Fruit fly (Drosophila melanogaster) whole organism, pupa: ENCODE data around the gene salm.

Experiments
- CG10348 ChIP-seq: fragments of 200-800 bp; sonication (Bioruptor generic); IDR thresholded peaks from 2 replicates; pipeline ENCODE4 v1.3.6; 2022; ENCODE audit warnings: missing biosample characterization, missing genetic modification characterization
- CG12605 ChIP-seq: fragments of 200-800 bp; sonication (Bioruptor generic); IDR thresholded peaks from 2 replicates; pipeline ENCODE4 v1.3.6; 2022; ENCODE audit warnings: missing biosample characterization, missing genetic modification characterization
- CG13204 ChIP-seq: fragments of 200-800 bp; sonication (Bioruptor generic); optimal IDR thresholded peaks from 2 replicates; lab custom pipeline; 2018; ENCODE audit warnings: missing biosample characterization, mild to moderate bottlenecking, missing genetic modification characterization, moderate library complexity
- CG14655 ChIP-seq: fragments of 200-800 bp; sonication (Bioruptor generic); optimal IDR thresholded peaks from 3 replicates; lab custom pipeline; 2017; ENCODE audit warnings: mild to moderate bottlenecking, missing biosample characterization, missing genetic modification reagents, missing genetic modification characterization
- CG15710 ChIP-seq: fragments of 200-800 bp; sonication (Bioruptor generic); optimal IDR thresholded peaks from 2 replicates; lab custom pipeline; 2018; ENCODE audit warnings: missing biosample characterization, mild to moderate bottlenecking, missing genetic modification characterization, moderate library complexity
- CG17806 ChIP-seq: fragments of 200-800 bp; sonication (Bioruptor generic); optimal IDR thresholded peaks from 2 replicates; lab custom pipeline; 2018; ENCODE audit warnings: missing biosample characterization, mild to moderate bottlenecking, missing genetic modification characterization, moderate library complexity
- CG32121 ChIP-seq: fragments of 200-800 bp; sonication (Bioruptor generic); IDR thresholded peaks from 2 replicates; pipeline ENCODE4 v1.3.6; 2022; ENCODE audit warnings: missing biosample characterization, missing genetic modification characterization
- CG34367 ChIP-seq: fragments of 200-800 bp; sonication (Bioruptor generic); optimal IDR thresholded peaks from 2 replicates; lab custom pipeline; 2018; ENCODE audit warnings: missing biosample characterization, mild to moderate bottlenecking, missing genetic modification characterization
- CG4496 ChIP-seq: fragments of 200-800 bp; sonication (Bioruptor generic); IDR thresholded peaks from 3 replicates; pipeline ENCODE4 v1.3.6; 2022; ENCODE audit warnings: missing biosample characterization, missing genetic modification characterization
- CG8159 ChIP-seq: fragments of 200-800 bp; sonication (Bioruptor generic); optimal IDR thresholded peaks from 3 replicates; lab custom pipeline; 2018; ENCODE audit warnings: missing biosample characterization, mild to moderate bottlenecking, missing genetic modification characterization, moderate library complexity
- CG8301 ChIP-seq: fragments of 200-800 bp; sonication (Bioruptor generic); optimal IDR thresholded peaks from 2 replicates; lab custom pipeline; 2018; ENCODE audit warnings: missing biosample characterization, mild to moderate bottlenecking, missing genetic modification characterization
- CG9948 ChIP-seq: fragments of 200-800 bp; sonication (Bioruptor generic); optimal IDR thresholded peaks from 2 replicates; lab custom pipeline; 2018; ENCODE audit warnings: missing biosample characterization, mild to moderate bottlenecking, missing genetic modification characterization, moderate library complexity
- D1 ChIP-seq: fragments of 200-800 bp; sonication (Bioruptor generic); optimal IDR thresholded peaks from 2 replicates; lab custom pipeline; 2018; ENCODE audit warnings: missing biosample characterization, mild to moderate bottlenecking, missing genetic modification characterization, moderate library complexity
- EcR ChIP-seq: fragments of 200-800 bp; sonication (Bioruptor generic); optimal IDR thresholded peaks from 3 replicates; lab custom pipeline; 2019; ENCODE audit warnings: missing biosample characterization, missing genetic modification characterization, mild to moderate bottlenecking, moderate library complexity, missing genetic modification reagents
- Ets98B ChIP-seq: fragments of 200-800 bp; sonication (Bioruptor generic); IDR thresholded peaks from 2 replicates; pipeline ENCODE4 v1.3.6; 2022; ENCODE audit warnings: missing biosample characterization, missing genetic modification characterization
- Pif1A ChIP-seq: fragments of 200-800 bp; sonication (Bioruptor generic); optimal IDR thresholded peaks from 3 replicates; lab custom pipeline; 2016; ENCODE audit warnings: missing biosample characterization, missing genetic modification characterization
- Pif1B ChIP-seq: fragments of 200-800 bp; sonication (Bioruptor generic); optimal IDR thresholded peaks from 3 replicates; lab custom pipeline; 2016; ENCODE audit warnings: missing biosample characterization, missing genetic modification characterization
- Snoo ChIP-seq: fragments of 200-800 bp; sonication (Bioruptor generic); optimal IDR thresholded peaks from 3 replicates; lab custom pipeline; 2017; ENCODE audit warnings: missing biosample characterization, mild to moderate bottlenecking, missing genetic modification characterization, inconsistent platforms
- fd96Ca ChIP-seq: fragments of 200-800 bp; sonication (Bioruptor generic); IDR thresholded peaks from 3 replicates; pipeline ENCODE4 v1.3.6; 2022; ENCODE audit warnings: missing biosample characterization, missing genetic modification characterization
- gl ChIP-seq: fragments of 200-800 bp; sonication (Bioruptor generic); optimal IDR thresholded peaks from 2 replicates; lab custom pipeline; 2018; ENCODE audit warnings: missing biosample characterization, mild to moderate bottlenecking, missing genetic modification characterization
- rn ChIP-seq: fragments of 200-800 bp; sonication (Bioruptor generic); IDR thresholded peaks from 2 replicates; pipeline ENCODE4 v1.3.6; 2022; ENCODE audit warnings: missing biosample characterization, missing genetic modification characterization

The salm gene

dm6 chr2L:11436548-11436947 is 8.9 kb downstream of the salm start:
- TF ChIP-seq Ets98B (GFP tag; lab: Robert Waterston, UW), result no peak
- no peak for TF ChIP-seq EcR (GFP tag; lab: Kevin White, UChicago)
- TF ChIP-seq CG14655 (GFP tag; lab: Kevin White, UChicago), result no peak
- TF ChIP-seq CG13204 (GFP tag; lab: Kevin White, UChicago), result no peak
- no peak for TF ChIP-seq CG8159 (tag; lab: Kevin White, UChicago)
- TF ChIP-seq CG4496 (GFP tag; lab: Robert Waterston, UW), result no peak
- no peak for TF ChIP-seq CG9948 (tag; lab: Kevin White, UChicago)
- TF ChIP-seq rn (GFP tag; lab: Robert Waterston, UW), result no peak
- TF ChIP-seq Pif1B, result no peak
- no peak for TF ChIP-seq Snoo (tag; lab: Kevin White, UChicago)

dm6 chr2L:11432070-11432469 is 13.3 kb downstream of the salm start:
- TF ChIP-seq CG12605 (GFP tag; lab: Robert Waterston, UW), result no peak
- no peak for TF ChIP-seq Pif1B
- no peak for TF ChIP-seq Snoo (tag; lab: Kevin White, UChicago)
- TF ChIP-seq CG8301 (tag; lab: Kevin White, UChicago), result peak; percentile 10
- peak; percentile 45 for TF ChIP-seq CG14655 (GFP tag; lab: Kevin White, UChicago)
- no peak for TF ChIP-seq CG9948 (tag; lab: Kevin White, UChicago)

dm6 chr2L:11429529-11429928 is 15.9 kb downstream of the salm start:
- no peak for TF ChIP-seq EcR (GFP tag; lab: Kevin White, UChicago)
- no peak for TF ChIP-seq D1 (tag; lab: Kevin White, UChicago)
- TF ChIP-seq Ets98B (GFP tag; lab: Robert Waterston, UW), result no peak
- TF ChIP-seq CG17806 (tag; lab: Kevin White, UChicago), result no peak
- no peak for TF ChIP-seq fd96Ca
- no peak for TF ChIP-seq CG15710 (tag; lab: Kevin White, UChicago)
- TF ChIP-seq CG14655 (GFP tag; lab: Kevin White, UChicago), result no peak

dm6 chr2L:11427656-11428055 is 17.8 kb downstream of the salm start:
- TF ChIP-seq Snoo (tag; lab: Kevin White, UChicago), result no peak
- TF ChIP-seq gl (tag; lab: Kevin White, UChicago), result no peak
- no peak for TF ChIP-seq D1 (tag; lab: Kevin White, UChicago)
- TF ChIP-seq Pif1B, result no peak
- TF ChIP-seq CG17806 (tag; lab: Kevin White, UChicago), result no peak
- peak; percentile 40; the same call in 1 of the 2 replicates for TF ChIP-seq CG12605 (GFP tag; lab: Robert Waterston, UW)
- no peak for TF ChIP-seq CG34367 (tag; lab: Kevin White, UChicago)
- no peak for TF ChIP-seq CG13204 (GFP tag; lab: Kevin White, UChicago)
- peak; percentile 90 for TF ChIP-seq CG32121 (GFP tag; lab: Robert Waterston, UW)
- no peak for TF ChIP-seq CG10348 (GFP tag; lab: Robert Waterston, UW)
- peak; percentile 24 for TF ChIP-seq CG14655 (GFP tag; lab: Kevin White, UChicago)
- TF ChIP-seq EcR (GFP tag; lab: Kevin White, UChicago), result no peak
- no peak for TF ChIP-seq CG15710 (tag; lab: Kevin White, UChicago)
- TF ChIP-seq CG8301 (tag; lab: Kevin White, UChicago), result peak; percentile 12
- no peak for TF ChIP-seq CG9948 (tag; lab: Kevin White, UChicago)
- no peak; the same call in 1 of the 2 replicates for TF ChIP-seq Ets98B (GFP tag; lab: Robert Waterston, UW)
- peak; percentile 36; the same call in 1 of the 2 replicates for TF ChIP-seq rn (GFP tag; lab: Robert Waterston, UW)
- peak; percentile 59 for TF ChIP-seq fd96Ca
- no peak for TF ChIP-seq Pif1A (GFP tag; lab: Kevin White, UChicago)
- no peak for TF ChIP-seq CG8159 (tag; lab: Kevin White, UChicago)
- TF ChIP-seq CG4496 (GFP tag; lab: Robert Waterston, UW), result peak; percentile 74
- TF ChIP-seq, all 21 proteins: peak for 7

- TF ChIP-seq CG8301 (tag; lab: Kevin White, UChicago) (no peak), EcR (GFP tag; lab: Kevin White, UChicago) (no peak), Pif1B (no peak), CG34367 (tag; lab: Kevin White, UChicago) (no peak), Pif1A (GFP tag; lab: Kevin White, UChicago) (no peak), CG10348 (GFP tag; lab: Robert Waterston, UW) (no peak), CG4496 (GFP tag; lab: Robert Waterston, UW) (no peak), CG13204 (GFP tag; lab: Kevin White, UChicago) (no peak)
Observed at dm6 chr2L:11423823-11424222, 21.6 kb downstream of the salm start.

dm6 chr2L:11418721-11419120 is 26.7 kb downstream of the salm start:
- no peak for TF ChIP-seq CG12605 (GFP tag; lab: Robert Waterston, UW)
- TF ChIP-seq CG4496 (GFP tag; lab: Robert Waterston, UW), result no peak
- no peak for TF ChIP-seq CG8301 (tag; lab: Kevin White, UChicago)
- TF ChIP-seq CG17806 (tag; lab: Kevin White, UChicago), result no peak
- TF ChIP-seq Pif1A (GFP tag; lab: Kevin White, UChicago), result no peak
- TF ChIP-seq EcR (GFP tag; lab: Kevin White, UChicago), result no peak
- no peak for TF ChIP-seq CG14655 (GFP tag; lab: Kevin White, UChicago)
- no peak for TF ChIP-seq rn (GFP tag; lab: Robert Waterston, UW)
- TF ChIP-seq CG32121 (GFP tag; lab: Robert Waterston, UW), result no peak
- TF ChIP-seq CG10348 (GFP tag; lab: Robert Waterston, UW), result no peak
- no peak for TF ChIP-seq Snoo (tag; lab: Kevin White, UChicago)
- TF ChIP-seq D1 (tag; lab: Kevin White, UChicago), result no peak
- no peak for TF ChIP-seq CG34367 (tag; lab: Kevin White, UChicago)
- TF ChIP-seq fd96Ca, result no peak
- TF ChIP-seq gl (tag; lab: Kevin White, UChicago), result no peak
- TF ChIP-seq Ets98B (GFP tag; lab: Robert Waterston, UW), result no peak
- no peak for TF ChIP-seq CG15710 (tag; lab: Kevin White, UChicago)
